Worm (Caenorhabditis elegans) whole organism, L1 larva: ENCODE data around the gene ZK1236.1.
"Not testable (repeated sequence)": the region's sequence is repeated elsewhere in the genome, so short reads cannot be mapped to it uniquely, and the experiment has no call there.

Experiments used
- C04F5.9 ChIP-seq: sonication (generic microtip); optimal IDR thresholded peaks from 2 replicates; lab custom pipeline; 2016; ENCODE audit warnings: missing genetic modification characterization, missing compliant biosample characterization
- C16A3.4 ChIP-seq: fragments of 150-350 bp; optimal IDR thresholded peaks from 2 replicates; lab custom pipeline; 2014; ENCODE audit warnings: missing biosample characterization, missing genetic modification characterization
- F16B12.6 ChIP-seq: fragments of 150-350 bp; optimal IDR thresholded peaks from 2 replicates; lab custom pipeline; 2014; ENCODE audit warnings: missing biosample characterization, missing genetic modification characterization
- Y116A8C.19 ChIP-seq: sonication (generic microtip); optimal IDR thresholded peaks from 2 replicates; lab custom pipeline; 2016; ENCODE audit warnings: missing compliant biosample characterization, missing genetic modification characterization, borderline replicate concordance
- aha-1 ChIP-seq: fragments of 150-350 bp; optimal IDR thresholded peaks from 2 replicates; lab custom pipeline; 2014; ENCODE audit warnings: missing biosample characterization, missing genetic modification characterization
- alr-1 ChIP-seq: fragments of 200-800 bp; sonication (Bioruptor generic); optimal IDR thresholded peaks from 2 replicates; lab custom pipeline; 2018; ENCODE audit warnings: borderline replicate concordance, mild to moderate bottlenecking, missing genetic modification characterization, missing compliant biosample characterization
- aly-2 ChIP-seq: fragments of 150-350 bp; optimal IDR thresholded peaks from 2 replicates; lab custom pipeline; 2014; ENCODE audit warnings: missing biosample characterization, missing genetic modification characterization
- blmp-1 ChIP-seq: fragments of 150-350 bp; optimal IDR thresholded peaks from 2 replicates; lab custom pipeline; 2014; ENCODE audit warnings: missing biosample characterization, missing genetic modification characterization
- ceh-82 ChIP-seq, 3 experiments: fragments of 150-350 bp in 1 of 3; sonication (generic microtip) in 2 of 3; optimal IDR thresholded peaks; 2 replicates each; lab custom pipeline; 2014 to 2017; ENCODE audit warnings: missing biosample characterization in 3 of 3, missing genetic modification characterization in 3 of 3
- ceh-88 ChIP-seq: fragments of 200-800 bp; sonication (Bioruptor generic); IDR thresholded peaks from 2 replicates; pipeline ENCODE4 v1.3.6; 2022; ENCODE audit warnings: missing genetic modification characterization, missing compliant biosample characterization
- efl-1 ChIP-seq, 4 experiments: fragments of 150-350 bp; optimal IDR thresholded peaks in 3 of 4; peaks in 1 of 4; 1 replicate in 1 of 4; 2 replicates in 3 of 4; lab custom pipeline; 2014; ENCODE audit warnings: missing biosample characterization in 2 of 4, missing genetic modification characterization in 2 of 4, missing genetic modification reagents in 2 of 4
- efl-3 ChIP-seq: fragments of 200-800 bp; sonication (Bioruptor generic); optimal IDR thresholded peaks from 2 replicates; lab custom pipeline; 2018; ENCODE audit warnings: mild to moderate bottlenecking, missing genetic modification characterization, missing compliant biosample characterization
- elt-2 ChIP-seq: sonication (generic microtip); optimal IDR thresholded peaks from 2 replicates; lab custom pipeline; 2016; ENCODE audit warnings: missing genetic modification characterization, mild to moderate bottlenecking, inconsistent platforms, missing compliant biosample characterization, missing genetic modification reagents
- elt-3 ChIP-seq, 6 experiments: fragments of 150-350 bp in 1 of 6; sonication (generic microtip); optimal IDR thresholded peaks; 2 replicates each; lab custom pipeline; 2017 to 2018; ENCODE audit warnings: missing biosample characterization in 6 of 6, missing genetic modification characterization in 6 of 6, inconsistent platforms in 1 of 6
- ets-5 ChIP-seq: fragments of 200-800 bp; sonication (Bioruptor generic); IDR thresholded peaks from 2 replicates; pipeline ENCODE4 v1.3.6; 2022; ENCODE audit warnings: missing genetic modification characterization, missing compliant biosample characterization
- fkh-8 ChIP-seq: sonication (generic microtip); optimal IDR thresholded peaks from 2 replicates; lab custom pipeline; 2016; ENCODE audit warnings: mild to moderate bottlenecking, missing genetic modification characterization, missing compliant biosample characterization
- fos-1 ChIP-seq: fragments of 150-350 bp; optimal IDR thresholded peaks from 2 replicates; lab custom pipeline; 2014; ENCODE audit warnings: missing biosample characterization, missing genetic modification characterization
- grh-1 ChIP-seq: fragments of 200-800 bp; sonication (Bioruptor generic); IDR thresholded peaks from 2 replicates; pipeline ENCODE4 v1.3.6; 2022; ENCODE audit warnings: missing genetic modification reagents, missing genetic modification characterization, missing compliant biosample characterization
- hlh-17 ChIP-seq: fragments of 200-800 bp; sonication (Bioruptor generic); optimal IDR thresholded peaks from 2 replicates; lab custom pipeline; 2018; ENCODE audit warnings: missing genetic modification characterization, mild to moderate bottlenecking, missing compliant biosample characterization, moderate library complexity, borderline replicate concordance
- hpl-2 ChIP-seq: fragments of 150-350 bp; optimal IDR thresholded peaks from 2 replicates; lab custom pipeline; 2014; ENCODE audit warnings: missing biosample characterization, missing genetic modification reagents, missing genetic modification characterization
- irx-1 ChIP-seq: sonication (generic microtip); optimal IDR thresholded peaks from 2 replicates; lab custom pipeline; 2016; ENCODE audit warnings: missing genetic modification characterization, missing compliant biosample characterization
- isw-1 ChIP-seq: fragments of 200-800 bp; sonication (Bioruptor generic); IDR thresholded peaks from 2 replicates; pipeline ENCODE4 v1.3.6; 2022; ENCODE audit warnings: missing genetic modification characterization, missing compliant biosample characterization
- jun-1 ChIP-seq: fragments of 150-350 bp; optimal IDR thresholded peaks from 2 replicates; lab custom pipeline; 2014; ENCODE audit warnings: missing biosample characterization, missing genetic modification reagents, missing genetic modification characterization
- lin-13 ChIP-seq: fragments of 150-350 bp; optimal IDR thresholded peaks from 2 replicates; lab custom pipeline; 2014; ENCODE audit warnings: missing biosample characterization, missing genetic modification reagents, missing genetic modification characterization
- lin-14 ChIP-seq: fragments of 200-800 bp; sonication (Bioruptor generic); optimal IDR thresholded peaks from 2 replicates; lab custom pipeline; 2018; ENCODE audit warnings: mild to moderate bottlenecking, missing genetic modification characterization, moderate library complexity, missing compliant biosample characterization
- lin-15B ChIP-seq: fragments of 150-350 bp; sonication (generic microtip); optimal IDR thresholded peaks from 3 replicates; lab custom pipeline; 2014; ENCODE audit warnings: missing biosample characterization, missing genetic modification characterization
- lin-35 ChIP-seq, 2 experiments: fragments of 150-350 bp; optimal IDR thresholded peaks; 2 replicates each; lab custom pipeline; 2014; ENCODE audit warnings: missing biosample characterization in 2 of 2, missing genetic modification characterization in 2 of 2, missing genetic modification reagents in 2 of 2
- lin-39 ChIP-seq: fragments of 150-350 bp; optimal IDR thresholded peaks from 2 replicates; lab custom pipeline; 2014; ENCODE audit warnings: missing biosample characterization, missing genetic modification reagents, missing genetic modification characterization
- mab-9 ChIP-seq: fragments of 200-800 bp; sonication (Bioruptor generic); IDR thresholded peaks from 2 replicates; pipeline ENCODE4 v1.3.6; 2022; ENCODE audit warnings: missing genetic modification reagents, missing genetic modification characterization, missing compliant biosample characterization
- mep-1 ChIP-seq: fragments of 150-350 bp; optimal IDR thresholded peaks from 2 replicates; lab custom pipeline; 2014; ENCODE audit warnings: missing biosample characterization, missing genetic modification characterization
- nhr-19 ChIP-seq: fragments of 200-800 bp; sonication (Bioruptor generic); conservative IDR thresholded peaks from 2 replicates; pipeline ENCODE4 v1.3.6; 2022; ENCODE audit warnings: missing genetic modification characterization, missing compliant biosample characterization
- nhr-20 ChIP-seq: sonication (generic microtip); optimal IDR thresholded peaks from 2 replicates; lab custom pipeline; 2016; ENCODE audit warnings: mild to moderate bottlenecking, missing genetic modification characterization, missing compliant biosample characterization
- nhr-237 ChIP-seq: fragments of 150-350 bp; optimal IDR thresholded peaks from 2 replicates; lab custom pipeline; 2014; ENCODE audit warnings: missing biosample characterization, missing genetic modification characterization
- nhr-28 ChIP-seq: fragments of 150-350 bp; optimal IDR thresholded peaks from 2 replicates; lab custom pipeline; 2014; ENCODE audit warnings: missing biosample characterization, missing genetic modification characterization
- nhr-76 ChIP-seq: sonication (generic microtip); optimal IDR thresholded peaks from 2 replicates; lab custom pipeline; 2017; ENCODE audit warnings: missing biosample characterization, missing genetic modification characterization
- nhr-77 ChIP-seq: fragments of 150-350 bp; optimal IDR thresholded peaks from 2 replicates; lab custom pipeline; 2014; ENCODE audit warnings: missing biosample characterization, missing genetic modification characterization
- nhr-84 ChIP-seq: sonication (generic microtip); optimal IDR thresholded peaks from 2 replicates; lab custom pipeline; 2017; ENCODE audit warnings: missing biosample characterization, missing genetic modification characterization
- nhr-85 ChIP-seq: sonication (generic microtip); peaks from one replicate; lab custom pipeline; 2016; ENCODE audit warnings: missing genetic modification characterization, inconsistent platforms, missing compliant biosample characterization
- nhr-90 ChIP-seq: sonication (generic microtip); optimal IDR thresholded peaks from 2 replicates; lab custom pipeline; 2016; ENCODE audit warnings: mild to moderate bottlenecking, missing genetic modification characterization, missing compliant biosample characterization; ENCODE audit not compliant: poor library complexity
- skn-1 ChIP-seq: fragments of 150-350 bp; optimal IDR thresholded peaks from 2 replicates; lab custom pipeline; 2014; ENCODE audit warnings: missing biosample characterization, missing genetic modification characterization
- snpc-4 ChIP-seq: fragments of 150-350 bp; optimal IDR thresholded peaks from 2 replicates; lab custom pipeline; 2014; ENCODE audit warnings: missing biosample characterization, missing genetic modification characterization
- snu-23 ChIP-seq: sonication (generic microtip); optimal IDR thresholded peaks from 2 replicates; lab custom pipeline; 2016; ENCODE audit warnings: missing genetic modification characterization, missing compliant biosample characterization
- sox-4 ChIP-seq: sonication (generic microtip); optimal IDR thresholded peaks from 2 replicates; lab custom pipeline; 2016; ENCODE audit warnings: missing genetic modification characterization, missing compliant biosample characterization
- unc-130 ChIP-seq: fragments of 150-350 bp; optimal IDR thresholded peaks from 2 replicates; lab custom pipeline; 2017; ENCODE audit warnings: missing biosample characterization, missing genetic modification characterization, inconsistent platforms
- unc-86 ChIP-seq: sonication (generic microtip); optimal IDR thresholded peaks from 2 replicates; lab custom pipeline; 2016; ENCODE audit warnings: missing genetic modification characterization, missing compliant biosample characterization
- unc-98 ChIP-seq: fragments of 200-800 bp; sonication (Bioruptor generic); IDR thresholded peaks from 2 replicates; pipeline ENCODE4 v1.3.6; 2022; ENCODE audit warnings: missing genetic modification characterization, missing compliant biosample characterization
- xbp-1 ChIP-seq: sonication (generic microtip); optimal IDR thresholded peaks from 2 replicates; lab custom pipeline; 2016; ENCODE audit warnings: missing genetic modification characterization, missing compliant biosample characterization
- zag-1 ChIP-seq: fragments of 150-350 bp; optimal IDR thresholded peaks from 2 replicates; lab custom pipeline; 2014; ENCODE audit warnings: missing biosample characterization, missing genetic modification characterization
- zip-4 ChIP-seq: fragments of 200-800 bp; sonication (Bioruptor generic); optimal IDR thresholded peaks from 2 replicates; lab custom pipeline; 2018; ENCODE audit warnings: mild to moderate bottlenecking, missing genetic modification characterization, moderate library complexity, missing compliant biosample characterization

Gene ZK1236.1

ce11 chrIII:8441298-8441697 lies 12.2 kb downstream of the ZK1236.1 start:
- TF ChIP-seq unc-98 (GFP tag; lab: Robert Waterston, UW) (peak; percentile 58; the same call in 1 of the 2 replicates), isw-1 (GFP tag; lab: Robert Waterston, UW) (peak; percentile 31; the same call in 1 of the 2 replicates), efl-1 (GFP tag; optimal IDR thresholded peaks at IDR 0.05 in 1 of 2; lab: Kevin White, UChicago) (peak; percentile 9 to 57)
- TF ChIP-seq efl-1 (optimal IDR thresholded peaks at IDR 0.05; lab: Kevin White, UChicago), result not testable (repeated sequence)
- TF ChIP-seq, all 84 proteins: peak for 3; not testable (repeated sequence) for 81

- TF ChIP-seq zag-1 (tag; lab: Kevin White, UChicago) (no peak), nhr-90 (tag; lab: Kevin White, UChicago) (peak; percentile 60), ceh-82 (tag; optimal IDR thresholded peaks at IDR 0.05; lab: Kevin White, UChicago) (no peak), aha-1 (tag; lab: Kevin White, UChicago) (no peak), efl-3 (GFP tag; lab: Kevin White, UChicago) (no peak), hpl-2 (GFP tag; lab: Kevin White, UChicago) (no peak), ceh-88 (GFP tag; lab: Robert Waterston, UW) (peak; percentile 44; the same call in 1 of the 2 replicates), lin-13 (GFP tag; lab: Kevin White, UChicago) (peak; percentile 58), elt-2 (tag; lab: Kevin White, UChicago) (peak; percentile 73), ets-5 (no peak), F16B12.6 (tag; lab: Kevin White, UChicago) (peak; percentile 1), nhr-237 (tag; lab: Kevin White, UChicago) (no peak), snpc-4 (tag; lab: Kevin White, UChicago) (peak; percentile 83), nhr-28 (tag; lab: Kevin White, UChicago) (no peak), blmp-1 (tag; lab: Kevin White, UChicago) (peak; percentile 68), mep-1 (tag; lab: Kevin White, UChicago) (peak; percentile 99), C04F5.9 (no peak), xbp-1 (tag; lab: Kevin White, UChicago) (peak; percentile 91), alr-1 (tag; lab: Kevin White, UChicago) (no peak), nhr-84 (tag; lab: Kevin White, UChicago) (no peak), unc-130 (tag; lab: Kevin White, UChicago) (peak; percentile 13), aly-2 (tag; lab: Kevin White, UChicago) (peak; percentile 98), jun-1 (tag; lab: Kevin White, UChicago) (no peak), lin-39 (tag; lab: Kevin White, UChicago) (no peak), lin-15B (peak; percentile 33), skn-1 (peak; percentile 94), hlh-17 (GFP tag; lab: Kevin White, UChicago) (no peak), irx-1 (tag; lab: Kevin White, UChicago) (peak; percentile 15), zip-4 (peak; percentile 5), efl-1 (optimal IDR thresholded peaks at IDR 0.05; lab: Kevin White, UChicago) (no peak), efl-1 (GFP tag; optimal IDR thresholded peaks at IDR 0.05 in 1 of 2; lab: Kevin White, UChicago) (peak; percentile 27 to 57), nhr-85 (tag; lab: Kevin White, UChicago) (peak; percentile 70), snu-23 (GFP tag; lab: Kevin White, UChicago) (peak; percentile 60), sox-4 (tag; lab: Kevin White, UChicago) (no peak), grh-1 (GFP tag; lab: Robert Waterston, UW) (no peak), mab-9 (peak; percentile 41; the same call in 1 of the 2 replicates), fos-1 (tag; lab: Kevin White, UChicago) (no peak), lin-35 (GFP tag; optimal IDR thresholded peaks at IDR 0.05; lab: Kevin White, UChicago) (peak; percentile 16 to 65), fkh-8 (peak; percentile 18), nhr-76 (no peak), nhr-19 (GFP tag; lab: Robert Waterston, UW) (peak; percentile 29; the same call in 1 of the 2 replicates), C16A3.4 (no peak), nhr-20 (tag; lab: Kevin White, UChicago) (peak; percentile 55), unc-86 (tag; lab: Kevin White, UChicago) (peak; percentile 6), elt-3 (tag; optimal IDR thresholded peaks at IDR 0.05; lab: Kevin White, UChicago) (peak in 1 of 6 experiments; percentile 90), Y116A8C.19 (tag; lab: Kevin White, UChicago) (no peak), nhr-77 (tag; lab: Kevin White, UChicago) (no peak), lin-14 (peak; percentile 51)
Observed at ce11 chrIII:8443557-8444131, 14.5 kb downstream of the ZK1236.1 start, which contains the start of gene ufbp-1. Gene ufbp-1 (minus strand): TSS chrIII:8443607.
